Worm (Caenorhabditis elegans): ENCODE measurements around the gene Y17G9B.4.

The Y17G9B.4 gene

DNA sequence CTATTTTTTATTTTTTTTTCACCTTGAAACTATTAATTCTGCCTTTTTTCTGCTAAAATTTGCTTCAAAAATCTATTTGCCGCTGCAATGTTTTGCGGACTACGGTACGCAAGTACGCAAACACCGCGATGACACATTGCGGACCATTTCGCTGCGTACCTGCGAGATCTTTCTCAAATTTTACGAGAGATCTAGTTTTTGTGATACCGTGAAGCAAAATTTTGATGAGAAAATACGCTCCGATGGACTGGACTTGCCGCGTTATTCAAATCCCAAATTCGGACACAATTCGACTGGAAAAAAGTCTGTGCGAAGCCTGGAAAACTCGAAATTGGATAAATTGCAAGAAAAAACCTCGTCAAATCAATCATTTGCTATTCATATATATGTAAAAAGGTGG is 31.4 kb upstream of the Y17G9B.4 start:
- peak; percentile 22; the same call in 1 of the 2 replicates for TF ChIP-seq pes-1 (GFP tag; IDR thresholded peaks at IDR 0.05)

DNA sequence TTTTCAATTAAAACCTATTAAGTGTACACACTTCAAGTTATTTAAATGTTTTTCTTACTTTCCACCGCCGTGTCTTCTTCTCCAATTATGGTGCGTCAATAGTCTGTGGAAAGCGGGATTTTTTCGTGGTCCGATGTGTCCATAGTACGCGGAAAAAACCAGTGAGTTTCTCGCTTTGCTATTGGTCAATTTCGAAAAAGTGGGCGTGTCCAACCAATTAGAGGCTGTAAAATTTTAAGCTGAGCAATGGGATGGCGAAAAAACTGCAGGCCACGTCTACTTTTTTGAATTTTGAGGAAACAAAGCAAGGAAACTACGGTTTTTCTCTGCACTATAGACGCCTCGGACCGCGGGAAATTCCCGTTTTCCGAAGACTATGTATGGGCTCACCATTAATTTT is 28.2 kb upstream of the Y17G9B.4 start:
- TF ChIP-seq tra-4 (tag; optimal IDR thresholded peaks at IDR 0.05) (no peak), ceh-13 (GFP tag; optimal IDR thresholded peaks at IDR 0.05) (no peak), hmbx-1 (tag; optimal IDR thresholded peaks at IDR 0.05) (no peak), aly-1 (tag; optimal IDR thresholded peaks at IDR 0.05) (no peak), ama-1 (optimal IDR thresholded peaks at IDR 0.05) (no peak), tbx-11 (GFP tag; IDR thresholded peaks at IDR 0.05) (no peak), F13C5.2 (tag; optimal IDR thresholded peaks at IDR 0.05) (no peak), ets-7 (tag; optimal IDR thresholded peaks at IDR 0.05) (no peak), hmg-4 (GFP tag; optimal IDR thresholded peaks at IDR 0.05) (no peak), sea-1 (GFP tag; conservative IDR thresholded peaks at IDR 0.05) (no peak), B0310.2 (tag; optimal IDR thresholded peaks at IDR 0.05) (no peak), hnd-1 (tag; optimal IDR thresholded peaks at IDR 0.05) (no peak), tbx-37 (GFP tag; conservative IDR thresholded peaks at IDR 0.05) (no peak), pes-1 (GFP tag; IDR thresholded peaks at IDR 0.05) (no peak), scrt-1 (GFP tag; IDR thresholded peaks at IDR 0.05) (no peak)

DNA sequence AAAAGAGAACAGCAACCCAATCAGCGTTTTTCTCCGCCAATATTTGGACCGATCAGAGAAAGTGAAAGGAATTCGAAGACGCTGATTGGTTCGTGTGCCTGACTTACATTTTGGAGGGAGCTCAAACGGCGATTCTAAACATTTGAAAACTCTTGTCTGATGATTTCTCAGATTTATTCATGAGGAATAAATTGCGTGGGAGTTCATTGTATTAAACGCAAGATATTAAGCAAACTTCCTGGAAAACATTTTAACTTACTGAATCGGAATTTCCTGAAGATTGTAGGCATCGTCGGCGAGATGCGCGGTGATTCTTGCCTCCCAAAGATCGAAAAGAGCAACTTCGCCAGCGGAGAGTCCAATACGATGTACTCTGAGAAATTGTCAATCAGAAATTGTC is 27.4 kb upstream of the Y17G9B.4 start, which contains the start of gene K08F11.1:
K08F11.1 (plus strand) TSS at position 301 of the 400 bp plus-strand sequence.
- no peak for TF ChIP-seq sea-1 (GFP tag; conservative IDR thresholded peaks at IDR 0.05)
- TF ChIP-seq hnd-1 (tag; optimal IDR thresholded peaks at IDR 0.05) = no peak
- TF ChIP-seq aly-1 (tag; optimal IDR thresholded peaks at IDR 0.05) = no peak
- no peak for TF ChIP-seq hmbx-1 (tag; optimal IDR thresholded peaks at IDR 0.05)
- TF ChIP-seq ama-1 (optimal IDR thresholded peaks at IDR 0.05) = no peak
- no peak for TF ChIP-seq pes-1 (GFP tag; IDR thresholded peaks at IDR 0.05)
- TF ChIP-seq F13C5.2 (tag; optimal IDR thresholded peaks at IDR 0.05) = no peak
- no peak for TF ChIP-seq tbx-37 (GFP tag; conservative IDR thresholded peaks at IDR 0.05)
- no peak for TF ChIP-seq ceh-36 (tag; optimal IDR thresholded peaks at IDR 0.05)
- TF ChIP-seq hmg-4 (GFP tag; optimal IDR thresholded peaks at IDR 0.05) = no peak
- TF ChIP-seq tra-4 (tag; optimal IDR thresholded peaks at IDR 0.05) = no peak
- no peak for TF ChIP-seq ceh-13 (GFP tag; optimal IDR thresholded peaks at IDR 0.05)
- no peak for TF ChIP-seq B0310.2 (tag; optimal IDR thresholded peaks at IDR 0.05)
- no peak for TF ChIP-seq tbx-11 (GFP tag; IDR thresholded peaks at IDR 0.05)
- TF ChIP-seq ets-7 (tag; optimal IDR thresholded peaks at IDR 0.05) = no peak
- no peak for TF ChIP-seq flt-1 (GFP tag; IDR thresholded peaks at IDR 0.05)
- no peak for TF ChIP-seq scrt-1 (GFP tag; IDR thresholded peaks at IDR 0.05)

DNA sequence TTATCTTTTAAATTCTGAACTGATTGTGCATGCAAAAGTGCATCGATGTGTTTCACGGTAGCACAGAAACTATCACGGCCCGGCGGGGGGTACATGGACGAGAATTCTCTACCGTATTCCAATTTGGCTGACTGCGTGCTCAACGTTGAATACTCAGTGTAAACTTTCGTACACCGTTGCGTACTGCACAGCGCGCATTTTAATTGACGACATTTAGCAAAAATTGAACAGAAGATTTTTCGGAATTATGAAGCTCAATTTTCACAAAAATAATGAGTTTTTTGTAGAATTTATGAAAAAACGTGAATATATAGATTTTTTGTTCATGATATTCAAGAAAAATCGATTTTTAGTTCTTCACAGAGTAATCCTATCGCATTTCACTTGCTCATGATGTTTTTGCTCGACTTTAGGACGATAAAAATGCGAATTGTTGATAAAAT is 26.4 kb upstream of the Y17G9B.4 start:
- TF ChIP-seq sea-1 (GFP tag; conservative IDR thresholded peaks at IDR 0.05) = 0 out of 2 replicates have a peak, but pooled peaks have one; percentile 50
- peak; percentile 74 for TF ChIP-seq scrt-1 (GFP tag; IDR thresholded peaks at IDR 0.05)
- peak; percentile 72 for TF ChIP-seq pes-1 (GFP tag; IDR thresholded peaks at IDR 0.05)
- 0 out of 2 replicates have a peak, but pooled peaks have one; percentile 38 for TF ChIP-seq flt-1 (GFP tag; IDR thresholded peaks at IDR 0.05)
- peak; percentile 67; the same call in 1 of the 2 replicates for TF ChIP-seq tbx-37 (GFP tag; conservative IDR thresholded peaks at IDR 0.05)

DNA sequence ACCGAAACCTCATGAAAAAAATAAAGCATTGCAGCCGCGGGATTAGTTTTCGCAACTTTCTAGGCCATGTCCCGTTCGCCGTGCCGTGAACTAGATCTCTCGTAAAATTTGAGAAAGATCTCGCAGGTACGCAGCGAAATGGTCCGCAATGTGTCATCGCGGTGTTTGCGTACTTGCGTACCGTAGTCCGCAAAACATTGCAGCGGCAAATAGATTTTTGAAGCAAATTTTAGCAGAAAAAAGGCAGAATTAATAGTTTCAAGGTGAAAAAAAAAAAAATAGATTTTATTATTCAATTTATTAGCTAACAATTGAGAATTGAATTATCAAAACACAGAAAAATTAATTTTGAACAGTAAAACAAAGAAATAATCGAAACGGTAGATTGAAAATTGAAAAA is 24.0 kb upstream of the Y17G9B.4 start:
- TF ChIP-seq F13C5.2 (tag; optimal IDR thresholded peaks at IDR 0.05) (peak; percentile 3), sea-1 (GFP tag; conservative IDR thresholded peaks at IDR 0.05) (peak; percentile 67; the same call in 1 of the 2 replicates), tbx-11 (GFP tag; IDR thresholded peaks at IDR 0.05) (0 out of 2 replicates have a peak, but pooled peaks have one; percentile 50), scrt-1 (GFP tag; IDR thresholded peaks at IDR 0.05) (peak; percentile 51; the same call in 1 of the 2 replicates), pes-1 (GFP tag; IDR thresholded peaks at IDR 0.05) (peak; percentile 73), tbx-37 (GFP tag; conservative IDR thresholded peaks at IDR 0.05) (peak; percentile 56; the same call in 1 of the 2 replicates)

DNA sequence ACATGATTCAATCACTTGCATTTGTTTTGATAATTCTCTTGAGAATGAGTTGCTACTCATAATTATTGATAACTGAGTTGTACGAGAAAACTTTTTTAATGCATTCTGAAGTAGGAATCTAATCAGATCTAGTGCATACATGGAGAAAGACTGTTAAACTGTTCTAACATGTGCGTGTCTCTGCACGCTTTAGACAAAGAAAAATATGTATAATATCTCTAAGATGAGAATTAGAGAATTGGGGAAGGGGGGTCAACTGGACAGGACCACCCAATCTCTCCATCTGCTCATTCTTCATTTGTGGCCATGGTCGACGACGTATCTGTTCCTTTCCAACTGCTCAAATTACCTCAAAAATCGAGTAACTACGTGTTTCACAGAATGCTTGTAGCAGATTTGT is 14.7 kb upstream of the Y17G9B.4 start, which contains the start of gene fbxb-78:
fbxb-78 (plus strand) TSS at position 301 of the 400 bp plus-strand sequence.
- TF ChIP-seq aly-1 (tag; optimal IDR thresholded peaks at IDR 0.05) (no peak), tra-4 (tag; optimal IDR thresholded peaks at IDR 0.05) (no peak), ets-7 (tag; optimal IDR thresholded peaks at IDR 0.05) (no peak), F13C5.2 (tag; optimal IDR thresholded peaks at IDR 0.05) (no peak), B0310.2 (tag; optimal IDR thresholded peaks at IDR 0.05) (no peak), sea-1 (GFP tag; conservative IDR thresholded peaks at IDR 0.05) (no peak), hmg-4 (GFP tag; optimal IDR thresholded peaks at IDR 0.05) (no peak), ama-1 (optimal IDR thresholded peaks at IDR 0.05) (no peak), scrt-1 (GFP tag; IDR thresholded peaks at IDR 0.05) (no peak), hmbx-1 (tag; optimal IDR thresholded peaks at IDR 0.05) (no peak), pes-1 (GFP tag; IDR thresholded peaks at IDR 0.05) (no peak), ceh-13 (GFP tag; optimal IDR thresholded peaks at IDR 0.05) (no peak), ceh-36 (tag; optimal IDR thresholded peaks at IDR 0.05) (no peak), tbx-37 (GFP tag; conservative IDR thresholded peaks at IDR 0.05) (no peak), flt-1 (GFP tag; IDR thresholded peaks at IDR 0.05) (no peak), hnd-1 (tag; optimal IDR thresholded peaks at IDR 0.05) (no peak), tbx-11 (GFP tag; IDR thresholded peaks at IDR 0.05) (no peak)

DNA sequence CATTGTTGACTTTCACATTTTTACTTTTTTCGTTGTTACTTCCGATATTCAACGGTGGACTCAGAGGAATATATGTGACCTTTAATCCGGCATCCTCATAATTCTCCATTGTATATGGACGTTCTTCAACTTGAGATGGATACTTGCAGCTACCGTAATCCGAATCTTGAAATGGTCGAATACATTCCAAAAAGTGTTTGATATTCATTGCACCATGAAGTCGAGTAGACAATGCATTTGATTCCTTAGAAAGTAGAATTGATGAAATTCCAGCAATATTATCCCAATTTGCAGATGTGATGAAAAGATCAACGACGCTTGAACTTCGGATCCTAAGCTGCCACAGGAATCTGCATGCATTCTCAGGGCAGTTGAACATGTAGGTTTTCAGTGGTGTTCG is 9.4 kb upstream of the Y17G9B.4 start:
- TF ChIP-seq tra-4 (tag; optimal IDR thresholded peaks at IDR 0.05) = no peak
- TF ChIP-seq hnd-1 (tag; optimal IDR thresholded peaks at IDR 0.05) = no peak
- no peak for TF ChIP-seq hmg-4 (GFP tag; optimal IDR thresholded peaks at IDR 0.05)
- no peak for TF ChIP-seq tbx-11 (GFP tag; IDR thresholded peaks at IDR 0.05)
- TF ChIP-seq B0310.2 (tag; optimal IDR thresholded peaks at IDR 0.05) = no peak
- no peak for TF ChIP-seq tbx-37 (GFP tag; conservative IDR thresholded peaks at IDR 0.05)
- TF ChIP-seq scrt-1 (GFP tag; IDR thresholded peaks at IDR 0.05) = no peak
- TF ChIP-seq pes-1 (GFP tag; IDR thresholded peaks at IDR 0.05) = no peak
- no peak for TF ChIP-seq ceh-13 (GFP tag; optimal IDR thresholded peaks at IDR 0.05)
- no peak for TF ChIP-seq ceh-36 (tag; optimal IDR thresholded peaks at IDR 0.05)
- no peak for TF ChIP-seq F13C5.2 (tag; optimal IDR thresholded peaks at IDR 0.05)
- TF ChIP-seq ets-7 (tag; optimal IDR thresholded peaks at IDR 0.05) = no peak
- TF ChIP-seq flt-1 (GFP tag; IDR thresholded peaks at IDR 0.05) = no peak
- no peak for TF ChIP-seq ama-1 (optimal IDR thresholded peaks at IDR 0.05)
- TF ChIP-seq hmbx-1 (tag; optimal IDR thresholded peaks at IDR 0.05) = no peak
- no peak for TF ChIP-seq aly-1 (tag; optimal IDR thresholded peaks at IDR 0.05)
- no peak for TF ChIP-seq sea-1 (GFP tag; conservative IDR thresholded peaks at IDR 0.05)

All from whole organism, early embryonic.